Fruit fly (Drosophila melanogaster): ENCODE measurements around the gene frm.

frm gene

DNA sequence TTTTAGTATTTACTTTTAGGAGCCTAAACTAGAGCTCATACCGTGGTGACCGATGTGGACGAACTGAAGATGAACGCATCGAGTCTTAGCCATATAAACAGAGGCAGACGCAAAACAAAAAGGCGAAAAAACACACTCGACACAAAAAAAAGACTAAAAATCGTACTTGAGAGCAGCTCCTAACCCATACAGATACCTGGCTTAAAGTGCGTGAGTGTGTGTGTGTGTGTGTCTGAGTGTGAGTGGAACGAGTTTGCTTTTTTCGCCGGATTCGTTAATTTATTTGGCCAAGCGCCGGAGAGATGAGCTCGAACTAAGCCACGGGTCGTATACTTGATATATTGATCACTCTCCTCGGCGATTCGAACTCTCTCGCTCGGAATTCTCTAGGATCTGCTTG lies at the start of gene frm:
frm (minus strand) TSS at position 73 of the 400 bp plus-strand sequence.
- TF ChIP-seq CG17801 (GFP tag; optimal IDR thresholded peaks at IDR 0.05; ENCODE audit: partially characterized antibody) = no peak

DNA sequence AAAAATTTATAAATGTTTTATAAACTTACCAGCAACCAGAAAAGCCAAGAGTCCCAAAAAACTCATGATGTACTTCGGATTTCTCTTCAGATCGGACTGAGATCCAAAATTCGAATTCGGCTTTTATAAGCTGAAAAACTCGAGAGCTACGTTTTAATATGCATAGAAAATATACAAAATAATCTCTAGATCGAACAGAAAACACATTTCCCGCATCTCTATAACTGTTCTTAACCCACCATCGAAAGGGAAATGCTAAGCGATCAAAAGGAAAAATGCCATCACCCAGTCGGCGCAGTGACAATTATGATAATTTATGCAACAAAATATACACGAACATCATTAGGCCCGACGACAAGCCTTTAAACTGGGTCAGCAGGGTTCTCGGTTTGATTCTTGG lies 48.6 kb upstream of the frm start, which contains the start of gene CG10591:
CG10591 (minus strand) TSS at position 101 of the 400 bp plus-strand sequence.
- TF ChIP-seq CG17801 (GFP tag; optimal IDR thresholded peaks at IDR 0.05; ENCODE audit: partially characterized antibody) = no peak

DNA sequence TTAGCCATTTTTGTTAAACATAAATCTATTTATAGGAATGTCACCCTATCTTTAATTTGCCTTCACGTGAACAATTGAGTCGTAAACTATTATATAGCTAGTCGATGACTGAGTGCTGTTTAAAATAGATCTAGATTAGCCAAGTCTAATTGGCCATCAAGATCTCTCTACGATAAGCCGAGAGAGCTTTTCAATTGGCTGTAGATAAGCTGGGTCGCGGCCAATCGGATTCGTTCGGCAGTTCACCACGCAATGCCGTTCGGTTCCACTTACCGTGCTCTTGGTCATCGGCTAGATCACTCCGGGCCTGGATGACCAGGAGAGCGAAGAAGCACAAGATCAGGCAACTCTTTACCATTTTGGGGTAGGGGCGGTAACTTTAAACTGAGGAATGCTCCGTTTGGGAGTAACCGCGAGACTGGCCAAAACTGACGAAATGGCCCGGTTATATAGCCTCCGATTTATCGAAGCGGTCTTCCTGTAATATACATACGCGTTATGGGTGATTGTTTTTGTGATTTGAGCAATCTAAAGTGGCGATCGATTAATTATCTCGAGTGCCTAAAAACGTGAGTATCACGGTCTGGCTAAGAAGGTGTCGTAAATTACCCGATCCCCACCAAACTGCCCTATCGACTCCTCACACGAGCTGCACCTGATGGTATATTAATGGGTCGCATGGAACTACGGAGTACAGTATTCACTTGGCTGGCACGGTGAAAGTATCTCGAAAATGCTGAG lies 44.1 kb upstream of the frm start, which contains the start of the genes Alp10 and Alp9:
Alp10 (minus strand) TSS at position 420 of the 741 bp plus-strand sequence.
Alp9 (plus strand) TSS at position 690 of the 741 bp plus-strand sequence.
- no peak for TF ChIP-seq CG17801 (GFP tag; optimal IDR thresholded peaks at IDR 0.05; ENCODE audit: partially characterized antibody)

DNA sequence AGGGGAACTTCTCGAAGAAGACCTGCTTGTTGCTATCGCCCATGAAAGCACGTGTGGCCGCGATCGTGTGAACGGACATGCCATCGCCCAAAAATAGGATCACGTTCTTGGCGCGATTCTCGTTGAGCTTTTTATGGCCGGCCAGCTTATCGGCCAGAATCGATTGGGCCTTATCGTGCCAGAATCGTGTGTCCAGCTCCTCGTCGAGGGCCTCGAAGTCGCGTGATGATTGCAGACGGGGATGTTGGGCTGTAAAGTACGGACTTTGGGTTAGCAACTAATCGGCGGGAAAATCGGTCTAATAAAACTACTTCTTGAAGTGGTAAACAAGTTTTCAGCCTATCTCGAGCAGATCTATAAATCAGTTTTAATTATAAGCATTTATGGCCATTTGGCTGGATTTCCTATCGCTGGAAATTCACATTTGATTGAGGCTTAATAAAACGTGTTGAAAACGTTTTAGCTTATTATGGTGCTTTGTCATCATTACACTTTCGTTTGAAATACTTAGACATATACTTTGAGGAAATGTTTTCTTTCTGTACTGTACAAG lies 43.3 kb upstream of the frm start:
- no peak for TF ChIP-seq CG17801 (GFP tag; optimal IDR thresholded peaks at IDR 0.05; ENCODE audit: partially characterized antibody)

DNA sequence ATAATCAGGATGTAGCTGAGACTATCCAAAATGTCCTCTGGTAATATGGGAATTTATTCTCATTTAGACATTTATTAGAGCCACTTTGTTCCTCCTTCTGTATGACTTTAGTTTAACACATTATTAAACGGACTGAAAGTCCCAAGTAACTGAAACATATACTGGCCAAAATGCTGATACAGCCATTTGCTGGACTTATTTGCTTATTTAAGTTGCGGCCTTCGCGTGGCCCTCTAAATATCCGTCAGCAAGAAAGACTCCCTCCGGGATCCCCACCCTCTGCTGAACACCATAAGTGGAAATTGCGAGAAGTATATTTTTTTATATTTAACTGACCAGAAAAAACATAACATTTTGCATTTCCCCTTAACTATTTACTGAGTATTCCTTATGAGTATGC lies 41.5 kb upstream of the frm start, which contains the start of gene spo:
spo (minus strand) TSS at position 135 of the 400 bp plus-strand sequence.
- no peak for TF ChIP-seq CG17801 (GFP tag; optimal IDR thresholded peaks at IDR 0.05; ENCODE audit: partially characterized antibody)

DNA sequence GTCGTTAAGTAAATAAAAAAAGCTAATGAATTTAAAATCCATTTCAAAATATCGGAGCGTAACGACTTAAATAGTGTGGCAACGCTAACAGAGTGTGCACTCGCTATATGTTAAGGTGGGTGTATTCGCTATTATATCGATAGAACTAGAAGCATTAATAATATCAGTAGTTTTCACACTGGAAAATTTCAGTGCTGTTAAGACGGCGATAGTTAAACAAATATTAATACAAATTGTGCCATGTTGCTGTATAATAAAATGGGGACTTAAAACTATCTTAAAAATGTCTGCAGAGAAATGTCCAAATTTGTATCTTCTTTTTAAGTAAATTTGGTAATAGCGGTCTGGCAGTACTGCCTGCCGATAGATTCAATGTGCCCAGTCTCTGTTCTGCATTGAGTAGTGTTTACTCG lies 32.3 kb upstream of the frm start:
- peak; percentile 75 for TF ChIP-seq CG17801 (GFP tag; optimal IDR thresholded peaks at IDR 0.05; ENCODE audit: partially characterized antibody)

DNA sequence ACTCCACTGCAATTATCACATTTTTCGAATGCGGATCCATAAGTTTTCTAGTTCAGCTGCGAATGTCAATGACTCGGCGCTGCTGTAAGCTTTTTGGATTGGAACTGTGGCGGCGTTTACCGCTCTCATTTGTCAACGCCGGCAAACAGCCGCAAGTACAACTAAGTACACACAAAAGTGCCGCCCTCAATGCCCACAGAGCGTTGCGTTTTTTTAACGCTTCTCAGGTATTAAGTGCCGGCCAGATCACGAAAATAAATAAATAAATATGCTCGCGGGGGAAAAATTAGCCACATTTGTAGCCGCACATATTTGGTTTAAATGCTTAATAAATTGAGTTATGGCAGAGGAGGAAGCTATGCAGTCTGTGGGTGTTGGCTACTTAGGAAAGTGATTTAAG lies 30.6 kb upstream of the frm start:
- TF ChIP-seq CG17801 (GFP tag; optimal IDR thresholded peaks at IDR 0.05; ENCODE audit: partially characterized antibody) = no peak

DNA sequence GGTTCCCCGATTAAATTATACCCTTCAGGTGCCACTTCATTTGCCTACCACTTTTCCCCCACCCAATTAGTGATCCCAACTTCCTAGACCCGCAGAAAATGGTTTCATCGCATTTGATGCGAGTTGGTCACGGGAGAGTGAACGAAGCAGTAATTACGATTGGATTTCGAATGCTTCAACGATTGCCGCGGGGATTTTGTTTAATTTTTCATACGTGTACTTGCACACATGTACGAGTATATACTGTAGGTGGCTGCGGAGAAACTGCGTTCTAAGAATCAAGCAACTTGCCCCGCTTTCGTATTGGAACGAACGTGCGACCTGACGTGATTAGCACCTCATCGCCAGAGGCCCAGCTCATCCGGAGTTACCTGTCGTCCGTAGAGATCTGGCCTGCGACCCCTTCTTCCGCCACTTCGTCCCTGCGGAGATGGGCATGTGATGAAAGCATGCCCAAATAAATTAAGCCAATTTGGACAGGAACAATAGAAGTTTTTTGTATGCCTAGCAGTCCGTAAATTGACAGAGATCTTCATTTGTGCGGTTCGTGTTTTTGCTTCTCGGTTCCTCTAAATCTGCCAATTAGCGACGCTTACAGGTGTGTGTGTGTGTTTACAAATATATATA lies 29.6 kb upstream of the frm start:
- no peak for TF ChIP-seq CG17801 (GFP tag; optimal IDR thresholded peaks at IDR 0.05; ENCODE audit: partially characterized antibody)

DNA sequence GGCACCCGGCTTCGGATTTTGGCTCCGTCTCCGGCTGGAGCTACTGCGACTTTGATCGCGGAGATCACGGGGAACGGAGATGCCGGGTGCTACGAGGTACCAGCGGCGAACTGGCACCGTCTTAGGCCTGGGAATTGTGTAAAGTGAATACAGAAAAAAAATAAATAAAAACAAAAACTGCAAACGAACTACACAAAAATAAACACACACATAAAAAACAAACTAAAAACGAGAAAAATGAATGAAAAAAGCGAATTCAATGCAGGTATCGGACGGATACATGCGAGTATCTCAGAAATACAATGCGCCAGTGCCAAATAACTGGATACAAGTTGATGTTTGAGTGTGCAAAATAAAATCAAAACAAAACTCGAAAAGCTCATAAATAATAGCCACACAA lies 28.8 kb upstream of the frm start:
- TF ChIP-seq CG17801 (GFP tag; optimal IDR thresholded peaks at IDR 0.05; ENCODE audit: partially characterized antibody) = no peak

DNA sequence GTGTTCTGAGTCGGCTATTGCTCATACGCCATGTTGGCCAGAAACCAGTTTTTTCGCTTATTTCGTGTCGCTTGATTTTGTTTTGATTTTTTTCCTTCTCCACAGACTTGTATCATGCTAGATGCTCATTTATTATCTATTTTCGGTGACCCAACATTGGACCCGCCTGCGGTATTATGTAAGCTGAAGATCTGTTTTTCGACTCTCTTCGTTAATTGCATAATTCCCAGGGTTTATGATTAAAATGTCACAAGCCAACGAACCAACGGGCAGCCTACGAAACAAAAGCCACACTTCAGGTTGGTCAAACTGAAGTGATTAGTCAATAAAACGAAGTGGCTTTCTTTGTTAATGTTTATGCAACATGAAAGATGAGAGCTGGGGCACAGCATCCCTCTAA lies 27.6 kb upstream of the frm start:
- TF ChIP-seq CG17801 (GFP tag; optimal IDR thresholded peaks at IDR 0.05; ENCODE audit: partially characterized antibody) = no peak

DNA sequence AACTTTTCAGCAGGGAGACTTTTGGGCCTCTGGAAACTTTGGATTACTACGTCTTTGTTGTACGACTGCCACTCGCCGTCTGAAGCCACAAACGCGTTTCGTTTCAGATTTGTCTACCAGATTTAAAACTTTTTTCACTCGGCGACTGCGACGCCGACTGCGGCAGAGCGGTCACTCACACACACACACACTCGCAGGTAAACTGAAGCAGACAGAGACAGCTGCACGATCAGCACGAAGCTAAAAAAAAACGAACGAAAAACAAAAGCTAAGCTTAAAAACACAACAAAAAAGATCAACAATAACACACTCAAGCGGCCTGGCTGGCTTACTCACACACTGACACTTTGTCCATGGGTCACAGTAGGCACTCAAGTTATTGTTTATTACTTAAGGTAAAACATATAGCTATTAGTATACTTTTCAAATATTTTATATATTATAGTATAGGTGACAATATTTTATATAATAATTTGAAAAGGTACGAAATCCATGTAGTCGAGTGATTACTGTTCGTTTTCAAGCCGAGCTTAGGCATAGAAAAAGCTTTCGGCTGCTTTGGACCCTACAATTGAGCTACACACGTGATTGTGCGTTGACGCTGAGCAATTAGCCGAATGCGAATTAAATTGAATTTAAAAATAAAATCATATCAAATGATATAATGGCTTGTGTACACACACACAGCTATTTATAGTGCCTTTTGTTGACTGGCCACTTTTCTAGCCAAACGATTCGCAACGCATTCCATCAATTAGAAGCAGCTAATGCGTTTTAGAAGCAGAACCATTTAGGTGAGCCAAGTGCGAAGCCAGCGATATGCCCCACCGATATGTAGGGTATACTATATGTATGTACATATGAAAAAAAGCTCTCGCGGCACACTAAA lies 26.5 kb upstream of the frm start, which contains the start of gene Msr-110:
Msr-110 (minus strand) TSS at position 99 of the 889 bp plus-strand sequence.
- peak; percentile 88 for TF ChIP-seq CG17801 (GFP tag; optimal IDR thresholded peaks at IDR 0.05; ENCODE audit: partially characterized antibody)

DNA sequence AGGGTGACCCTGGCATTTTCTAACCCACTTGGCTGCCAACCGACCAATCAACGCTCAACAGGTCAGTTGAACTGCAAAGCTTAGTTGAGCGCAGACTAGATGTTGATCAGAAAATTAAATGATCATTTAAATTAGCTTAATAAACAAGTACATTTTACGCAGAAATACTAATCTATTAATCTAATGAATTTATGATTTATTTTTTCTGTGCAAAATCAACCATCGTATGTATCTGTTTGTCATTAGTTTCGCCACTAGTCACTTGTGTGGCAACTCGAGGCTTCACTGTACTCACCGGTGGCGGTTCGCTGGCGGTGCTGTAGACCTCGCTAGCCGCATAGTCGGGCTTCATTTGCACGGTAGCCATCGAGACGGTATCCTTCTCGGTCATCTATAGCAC lies 25.6 kb upstream of the frm start:
- TF ChIP-seq CG17801 (GFP tag; optimal IDR thresholded peaks at IDR 0.05; ENCODE audit: partially characterized antibody) = no peak

DNA sequence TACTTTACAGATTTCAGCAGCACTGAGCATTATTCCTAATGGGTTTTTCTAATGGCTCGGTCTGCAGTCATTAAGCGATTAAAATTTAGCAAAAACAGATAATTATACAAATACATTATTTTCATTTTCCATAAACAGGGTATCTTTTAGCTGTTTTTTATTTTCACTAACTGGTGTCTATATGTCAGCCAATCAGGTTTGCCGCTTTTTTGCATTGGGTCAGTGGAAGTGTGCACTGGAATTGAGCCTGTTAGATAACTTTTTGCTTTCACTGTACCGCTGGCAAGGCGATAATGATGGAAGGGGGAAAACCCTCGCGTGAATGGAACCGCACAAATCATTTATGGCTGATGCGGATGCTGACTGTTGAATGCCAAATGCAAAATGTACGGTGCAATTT lies 24.6 kb upstream of the frm start:
- no peak for TF ChIP-seq CG17801 (GFP tag; optimal IDR thresholded peaks at IDR 0.05; ENCODE audit: partially characterized antibody)

DNA sequence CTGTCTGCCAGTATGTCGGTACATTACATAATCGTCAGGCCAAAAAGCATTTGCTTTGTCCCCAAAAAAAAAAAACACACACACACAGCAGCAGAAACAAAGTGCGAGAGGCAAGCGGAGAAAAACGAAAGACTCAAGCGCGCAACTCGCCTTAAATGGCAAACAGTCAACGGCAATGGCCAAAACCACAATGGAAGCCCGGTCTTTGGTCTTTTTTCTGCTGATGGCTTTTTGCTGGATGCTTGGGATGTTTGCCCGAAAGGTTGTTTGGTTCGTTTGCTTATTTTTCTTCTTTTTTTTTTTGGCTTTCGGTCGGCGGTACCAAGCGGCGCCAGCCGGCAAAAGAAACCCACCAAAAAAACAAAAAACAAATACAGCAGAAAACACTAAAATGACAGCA lies 20.1 kb upstream of the frm start:
- no peak for TF ChIP-seq CG17801 (GFP tag; optimal IDR thresholded peaks at IDR 0.05; ENCODE audit: partially characterized antibody)

DNA sequence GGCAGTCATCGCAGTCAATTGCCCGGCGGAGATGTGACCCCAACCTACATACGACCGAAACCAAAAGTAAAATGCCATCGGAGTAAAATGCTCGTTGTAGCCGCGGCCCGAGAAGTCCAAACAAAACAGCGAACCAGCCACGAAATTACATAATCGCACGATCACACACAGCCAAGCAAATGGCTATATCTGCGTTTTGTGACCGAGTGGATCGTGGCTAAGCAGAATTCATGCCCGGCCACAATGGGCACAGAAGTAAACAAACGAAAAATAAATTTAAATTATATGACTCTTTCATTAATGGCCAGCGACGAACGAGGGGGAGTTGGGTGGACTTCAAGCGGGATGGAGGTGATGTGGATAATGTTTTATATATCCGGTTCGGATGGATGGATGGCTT lies 18.8 kb upstream of the frm start:
- no peak for TF ChIP-seq CG17801 (GFP tag; optimal IDR thresholded peaks at IDR 0.05; ENCODE audit: partially characterized antibody)

Data from ovary, adult (tissue).